Worm (Caenorhabditis elegans): Measurements from ENCODE around the gene Y38C1AA.19.

DNA sequence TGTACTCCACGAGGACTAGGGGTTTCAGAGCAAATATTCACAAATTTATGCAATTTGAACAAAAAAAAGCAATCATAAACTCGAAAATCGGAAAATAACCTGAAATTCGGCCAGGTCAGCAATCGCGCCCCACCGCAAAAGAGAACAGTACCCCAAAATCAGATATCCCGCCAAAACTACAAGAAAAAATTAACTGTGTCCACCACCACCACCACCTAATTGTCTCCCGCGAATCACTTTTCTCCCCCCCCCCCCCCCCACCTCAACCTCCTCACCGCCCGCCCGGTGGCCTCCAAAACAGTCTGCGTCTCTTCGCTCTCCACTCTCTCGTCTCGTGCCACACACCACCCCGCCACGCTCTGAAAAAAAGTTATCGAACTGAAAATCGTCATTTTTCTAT is 31.4 kb upstream of the Y38C1AA.19 start:
- no peak for TF ChIP-seq lin-39 (tag; optimal IDR thresholded peaks at IDR 0.05)
- no peak for TF ChIP-seq pha-4 (GFP tag; IDR thresholded peaks at IDR 0.05)
- TF ChIP-seq pha-4 (tag; optimal IDR thresholded peaks at IDR 0.05), result no peak
- TF ChIP-seq nhr-237 (tag; optimal IDR thresholded peaks at IDR 0.05), result no peak
- TF ChIP-seq hlh-30 (tag; optimal IDR thresholded peaks at IDR 0.05; ENCODE audit: insufficient read depth), result no peak
